Fruit fly (Drosophila melanogaster) whole organism, embryonic: ENCODE results near the gene RpS20.

ENCODE experiments used
- Atf6 ChIP-seq: fragments of 200-800 bp; sonication (Bioruptor generic); IDR thresholded peaks from 2 replicates; pipeline ENCODE4 v1.3.6; 2022; ENCODE audit warnings: missing biosample characterization, missing genetic modification characterization
- Bgb ChIP-seq: fragments of 200-800 bp; sonication (Bioruptor generic); IDR thresholded peaks from 2 replicates; pipeline ENCODE4 v1.3.6; 2022; ENCODE audit warnings: missing biosample characterization, missing genetic modification characterization; ENCODE audit not compliant: partially characterized antibody
- Bteb2 ChIP-seq: fragments of 200-800 bp; sonication (Bioruptor generic); optimal IDR thresholded peaks from 2 replicates; lab custom pipeline; 2016; ENCODE audit warnings: missing biosample characterization, missing genetic modification characterization
- CG11247 ChIP-seq: fragments of 200-800 bp; sonication (Bioruptor generic); IDR thresholded peaks from 2 replicates; pipeline ENCODE4 v1.3.6; 2022; ENCODE audit warnings: missing biosample characterization, missing genetic modification characterization
- CG11504 ChIP-seq: fragments of 200-800 bp; sonication (Bioruptor generic); optimal IDR thresholded peaks from 3 replicates; lab custom pipeline; 2019; ENCODE audit warnings: missing biosample characterization, mild to moderate bottlenecking, missing genetic modification characterization, moderate library complexity
- CG12071 ChIP-seq: fragments of 200-800 bp; sonication (Bioruptor generic); optimal IDR thresholded peaks from 3 replicates; lab custom pipeline; 2018; ENCODE audit warnings: missing biosample characterization, mild to moderate bottlenecking, missing genetic modification characterization
- CG14965 ChIP-seq: fragments of 200-800 bp; sonication (Bioruptor generic); optimal IDR thresholded peaks from 2 replicates; lab custom pipeline; 2016; ENCODE audit warnings: missing biosample characterization, missing genetic modification characterization, borderline replicate concordance
- CG15514 ChIP-seq: fragments of 200-800 bp; sonication (Bioruptor generic); optimal IDR thresholded peaks from 3 replicates; lab custom pipeline; 2017; ENCODE audit warnings: missing biosample characterization, missing genetic modification characterization, mild to moderate bottlenecking, moderate library complexity, missing genetic modification reagents
- CG16815 ChIP-seq: fragments of 200-800 bp; sonication (Bioruptor generic); optimal IDR thresholded peaks from 3 replicates; lab custom pipeline; 2017; ENCODE audit warnings: missing biosample characterization, mild to moderate bottlenecking, missing genetic modification characterization
- CG16863 ChIP-seq: fragments of 200-800 bp; sonication (Bioruptor generic); optimal IDR thresholded peaks from 3 replicates; lab custom pipeline; 2016; ENCODE audit warnings: missing biosample characterization, missing genetic modification characterization
- CG17186 ChIP-seq: fragments of 200-800 bp; sonication (Bioruptor generic); optimal IDR thresholded peaks from 3 replicates; lab custom pipeline; 2017; ENCODE audit warnings: missing biosample characterization, missing genetic modification reagents, missing genetic modification characterization
- CG2199 ChIP-seq: fragments of 200-800 bp; sonication (Bioruptor generic); IDR thresholded peaks from 3 replicates; pipeline ENCODE4 v1.3.6; 2022; ENCODE audit warnings: missing biosample characterization, missing genetic modification characterization
- CG2875 ChIP-seq: fragments of 200-800 bp; sonication (Bioruptor generic); optimal IDR thresholded peaks from 2 replicates; lab custom pipeline; 2017; ENCODE audit warnings: missing biosample characterization, mild to moderate bottlenecking, missing genetic modification characterization, missing genetic modification reagents
- CG32532 ChIP-seq: fragments of 200-800 bp; sonication (Bioruptor generic); IDR thresholded peaks from 2 replicates; pipeline ENCODE4 v1.3.6; 2022; ENCODE audit warnings: missing biosample characterization, missing genetic modification characterization
- CG6654 ChIP-seq: fragments of 200-800 bp; sonication (Bioruptor generic); optimal IDR thresholded peaks from 2 replicates; lab custom pipeline; 2017; ENCODE audit warnings: missing biosample characterization, mild to moderate bottlenecking, missing genetic modification characterization
- CG6791 ChIP-seq: fragments of 200-800 bp; sonication (Bioruptor generic); IDR thresholded peaks from 3 replicates; pipeline ENCODE4 v1.3.6; 2022; ENCODE audit warnings: missing biosample characterization, missing genetic modification characterization; ENCODE audit not compliant: partially characterized antibody
- CG7372 ChIP-seq: fragments of 200-800 bp; sonication (Bioruptor generic); IDR thresholded peaks from 2 replicates; pipeline ENCODE4 v1.3.6; 2022; ENCODE audit warnings: missing biosample characterization, missing genetic modification characterization
- CG7839 ChIP-seq: fragments of 200-800 bp; sonication (Bioruptor generic); optimal IDR thresholded peaks from 3 replicates; lab custom pipeline; 2018; ENCODE audit warnings: missing biosample characterization, mild to moderate bottlenecking, missing genetic modification characterization, moderate library complexity
- CG8478 ChIP-seq: fragments of >200 bp; optimal IDR thresholded peaks from 2 replicates; lab custom pipeline; 2018
- CG9797 ChIP-seq: fragments of 200-800 bp; sonication (Bioruptor generic); optimal IDR thresholded peaks from 3 replicates; lab custom pipeline; 2018; ENCODE audit warnings: missing biosample characterization, mild to moderate bottlenecking, missing genetic modification characterization
- CTCF ChIP-seq: fragments of 200-800 bp; sonication (Bioruptor generic); optimal IDR thresholded peaks from 2 replicates; lab custom pipeline; 2017; ENCODE audit warnings: missing biosample characterization, mild to moderate bottlenecking, missing genetic modification characterization, moderate library complexity
- D19B ChIP-seq: fragments of 200-800 bp; sonication (Bioruptor generic); optimal IDR thresholded peaks from 2 replicates; lab custom pipeline; 2017; ENCODE audit warnings: missing biosample characterization, mild to moderate bottlenecking, missing genetic modification characterization
- Ets65A ChIP-seq: fragments of 200-800 bp; sonication (Bioruptor generic); peaks from one replicate; lab custom pipeline; 2016; ENCODE audit warnings: missing biosample characterization, missing genetic modification characterization
- Gug ChIP-seq: fragments of 200-800 bp; sonication (Bioruptor generic); IDR thresholded peaks from 4 replicates; pipeline ENCODE4 v1.3.6; 2022; ENCODE audit warnings: missing biosample characterization, missing genetic modification characterization
- Jarid2 ChIP-seq: fragments of 200-800 bp; sonication (Bioruptor generic); optimal IDR thresholded peaks from 3 replicates; lab custom pipeline; 2017; ENCODE audit warnings: mild to moderate bottlenecking, missing biosample characterization, missing genetic modification reagents, missing genetic modification characterization
- Lhr ChIP-seq: fragments of 200-800 bp; sonication (Bioruptor generic); optimal IDR thresholded peaks from 3 replicates; lab custom pipeline; 2017; ENCODE audit warnings: mild to moderate bottlenecking, missing biosample characterization, missing genetic modification reagents, missing genetic modification characterization
- MBD-R2 ChIP-seq: fragments of 200-800 bp; sonication (Bioruptor generic); IDR thresholded peaks from 2 replicates; pipeline ENCODE4 v1.3.6; 2022; ENCODE audit warnings: missing biosample characterization, missing genetic modification characterization
- Med ChIP-seq: fragments of 200-800 bp; sonication (Bioruptor generic); peaks from one replicate; lab custom pipeline; 2016; ENCODE audit warnings: missing biosample characterization, missing genetic modification characterization, mild to moderate bottlenecking, inconsistent platforms, moderate library complexity
- Nf-YC ChIP-seq: fragments of 200-800 bp; optimal IDR thresholded peaks from 3 replicates; lab custom pipeline; 2019; ENCODE audit warnings: missing biosample characterization, mild to moderate bottlenecking, missing genetic modification characterization, moderate library complexity
- Sin3A ChIP-seq: fragments of >200 bp; optimal IDR thresholded peaks from 2 replicates; lab custom pipeline; 2018
- ash1 ChIP-seq: fragments of 200-800 bp; sonication (Bioruptor generic); optimal IDR thresholded peaks from 2 replicates; lab custom pipeline; 2018; ENCODE audit warnings: missing biosample characterization, mild to moderate bottlenecking, missing genetic modification characterization
- chinmo ChIP-seq: fragments of 200-800 bp; sonication (Bioruptor generic); IDR thresholded peaks from 4 replicates; pipeline ENCODE4 v1.3.6; 2022; ENCODE audit warnings: missing biosample characterization, missing genetic modification characterization; ENCODE audit not compliant: partially characterized antibody
- ci ChIP-seq: fragments of 200-800 bp; sonication (Bioruptor generic); IDR thresholded peaks from 3 replicates; pipeline ENCODE4 v1.3.6; 2022; ENCODE audit warnings: missing biosample characterization, missing genetic modification characterization
- gsb ChIP-seq: fragments of 200-800 bp; sonication (Bioruptor generic); IDR thresholded peaks from 2 replicates; pipeline ENCODE4 v1.3.6; 2022; ENCODE audit warnings: missing biosample characterization, missing genetic modification characterization
- hkb ChIP-seq, 2 experiments: fragments of 200-800 bp in 1 of 2; fragments of >200 bp in 1 of 2; sonication (Bioruptor generic) in 1 of 2; IDR thresholded peaks in 1 of 2; optimal IDR thresholded peaks in 1 of 2; 2 replicates each; pipeline versions ENCODE4 v1.3.6 to Lab custom; 2017 to 2022; ENCODE audit warnings: missing biosample characterization in 1 of 2, missing genetic modification characterization in 1 of 2
- lov ChIP-seq, 2 experiments: fragments of 200-800 bp in 1 of 2; fragments of >200 bp in 1 of 2; sonication (Bioruptor generic) in 1 of 2; IDR thresholded peaks in 1 of 2; optimal IDR thresholded peaks in 1 of 2; 2 replicates in 1 of 2; 3 replicates in 1 of 2; pipeline versions ENCODE4 v1.3.6 to Lab custom; 2017 to 2022; ENCODE audit warnings: missing biosample characterization in 1 of 2, missing genetic modification characterization in 1 of 2
- onecut ChIP-seq: fragments of 200-800 bp; sonication (Bioruptor generic); IDR thresholded peaks from 2 replicates; pipeline ENCODE4 v1.3.6; 2022; ENCODE audit warnings: missing biosample characterization, missing genetic modification characterization
- phol ChIP-seq: fragments of 200-800 bp; sonication (Bioruptor generic); optimal IDR thresholded peaks from 3 replicates; lab custom pipeline; 2018; ENCODE audit warnings: missing biosample characterization, mild to moderate bottlenecking, missing genetic modification characterization, moderate library complexity
- pros ChIP-seq: fragments of 200-800 bp; sonication (Bioruptor generic); optimal IDR thresholded peaks from 3 replicates; lab custom pipeline; 2019; ENCODE audit warnings: missing biosample characterization, mild to moderate bottlenecking, missing genetic modification characterization, moderate library complexity
- row ChIP-seq: fragments of 200-800 bp; sonication (Bioruptor generic); IDR thresholded peaks from 3 replicates; pipeline ENCODE4 v1.3.6; 2022; ENCODE audit warnings: missing biosample characterization, missing genetic modification characterization
- sqz ChIP-seq: fragments of 200-800 bp; sonication (Bioruptor generic); optimal IDR thresholded peaks from 3 replicates; lab custom pipeline; 2018; ENCODE audit warnings: missing biosample characterization, mild to moderate bottlenecking, missing genetic modification characterization
- stwl ChIP-seq: fragments of 200-800 bp; sonication (Bioruptor generic); optimal IDR thresholded peaks from 3 replicates; lab custom pipeline; 2018; ENCODE audit warnings: missing biosample characterization, mild to moderate bottlenecking, missing genetic modification characterization, moderate library complexity
- sug ChIP-seq: fragments of 200-800 bp; optimal IDR thresholded peaks from 2 replicates; lab custom pipeline; 2019; ENCODE audit warnings: missing biosample characterization, mild to moderate bottlenecking, missing genetic modification characterization, moderate library complexity
- wek ChIP-seq: fragments of 200-800 bp; sonication (Bioruptor generic); optimal IDR thresholded peaks from 3 replicates; lab custom pipeline; 2018; ENCODE audit warnings: missing biosample characterization, mild to moderate bottlenecking, missing genetic modification characterization, moderate library complexity

Gene RpS20

dm6 chr3R:20816008-20816407 is 6.0 kb upstream of the RpS20 start, which contains the start of gene Fancd2 (continued):
- TF ChIP-seq CTCF = peak; percentile 10
- TF ChIP-seq, all 482 proteins: peak for 33

- TF ChIP-seq onecut (GFP tag; lab: Robert Waterston, UW) (peak; percentile 98), MBD-R2 (GFP tag; lab: Robert Waterston, UW) (peak; percentile 53), CG6791 (GFP tag; lab: Robert Waterston, UW) (0 out of 3 replicates have a peak, but pooled peaks have one; percentile 7), CG17186 (GFP tag; lab: Kevin White, UChicago) (no peak), lov (optimal IDR thresholded peaks at IDR 0.05; lab: Kevin White, UChicago) (no peak), lov (GFP tag; IDR thresholded peaks at IDR 0.05; lab: Robert Waterston, UW) (0 out of 3 replicates have a peak, but pooled peaks have one; percentile 14), CG14965 (GFP tag; lab: Kevin White, UChicago) (no peak), Med (GFP tag; lab: Kevin White, UChicago) (peak; percentile 57), chinmo (GFP tag; lab: Robert Waterston, UW) (0 out of 4 replicates have a peak, but pooled peaks have one; percentile 56)
These were observed 3.7 kb upstream of the RpS20 start for dm6 chr3R:20818237-20818636.

DNA sequence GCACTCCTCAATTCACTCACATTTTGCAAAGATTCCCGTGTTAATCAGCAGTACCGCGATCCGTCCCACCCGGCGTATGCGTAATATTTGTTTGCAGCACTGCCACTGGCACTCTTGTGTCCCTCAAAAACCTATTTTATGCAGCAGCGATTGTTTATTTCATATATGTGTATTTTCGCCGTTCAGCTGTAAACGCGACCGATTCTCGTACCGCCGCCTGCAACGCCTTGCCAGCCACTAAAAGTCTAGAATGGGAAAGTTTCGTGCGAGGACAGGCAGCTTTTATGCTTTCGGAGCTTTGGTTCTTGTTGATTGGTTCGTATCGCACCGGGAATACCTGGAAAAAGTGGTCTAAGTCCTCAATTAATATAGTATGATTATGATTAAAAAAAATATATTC is 3.3 kb upstream of the RpS20 start, which contains the start of gene CG17270:
CG17270 (minus strand) TSS at position 241 of the 400 bp plus-strand sequence.
- TF ChIP-seq ash1 (GFP tag; lab: Kevin White, UChicago) (no peak), Nf-YC (tag; lab: Kevin White, UChicago) (peak; percentile 18), phol (tag; lab: Kevin White, UChicago) (no peak), gsb (GFP tag; lab: Robert Waterston, UW) (0 out of 2 replicates have a peak, but pooled peaks have one; percentile 32), ci (GFP tag; lab: Robert Waterston, UW) (0 out of 3 replicates have a peak, but pooled peaks have one; percentile 17), CG6654 (GFP tag; lab: Kevin White, UChicago) (no peak), CG12071 (GFP tag; lab: Kevin White, UChicago) (no peak), D19B (GFP tag; lab: Kevin White, UChicago) (peak; percentile 68), CG32532 (GFP tag; lab: Robert Waterston, UW) (no peak), CG11247 (GFP tag; lab: Robert Waterston, UW) (0 out of 2 replicates have a peak, but pooled peaks have one; percentile 8), CG7839 (tag; lab: Kevin White, UChicago) (no peak), CG7372 (GFP tag; lab: Robert Waterston, UW) (peak; percentile 75), CG2199 (0 out of 3 replicates have a peak, but pooled peaks have one; percentile 55), Gug (no peak), hkb (optimal IDR thresholded peaks at IDR 0.05; lab: Kevin White, UChicago) (no peak), hkb (GFP tag; IDR thresholded peaks at IDR 0.05; lab: Robert Waterston, UW) (0 out of 2 replicates have a peak, but pooled peaks have one; percentile 14), sug (tag; lab: Kevin White, UChicago) (peak; percentile 35), Ets65A (GFP tag; lab: Kevin White, UChicago) (peak; percentile 4), row (GFP tag; lab: Robert Waterston, UW) (peak; percentile 50; the same call in 1 of the 3 replicates), Bgb (GFP tag; lab: Robert Waterston, UW) (0 out of 2 replicates have a peak, but pooled peaks have one; percentile 10), Jarid2 (peak; percentile 57), CG15514 (peak; percentile 32), Sin3A (lab: Kevin White, UChicago) (no peak)
- TF ChIP-seq, all 482 proteins: peak for 14

- TF ChIP-seq sqz (GFP tag; lab: Kevin White, UChicago) = no peak
- TF ChIP-seq Bteb2 (GFP tag; lab: Kevin White, UChicago) = no peak
- TF ChIP-seq pros (GFP tag; lab: Kevin White, UChicago) = no peak
- TF ChIP-seq Atf6 (GFP tag; lab: Robert Waterston, UW) = no peak
- TF ChIP-seq CG9797 (GFP tag; lab: Kevin White, UChicago) = peak; percentile 76
- no peak for TF ChIP-seq CG2875 (GFP tag; lab: Kevin White, UChicago)
- TF ChIP-seq Lhr (GFP tag; lab: Kevin White, UChicago) = no peak
- no peak for TF ChIP-seq CG16863 (GFP tag; lab: Kevin White, UChicago)
- no peak for TF ChIP-seq wek
- peak; percentile 88 for TF ChIP-seq stwl
- TF ChIP-seq CG16815 = no peak
- TF ChIP-seq row (GFP tag; lab: Robert Waterston, UW) = peak; percentile 48; the same call in 1 of the 3 replicates
- TF ChIP-seq Jarid2 = no peak
- TF ChIP-seq CG8478 (lab: Kevin White, UChicago) = no peak
- no peak for TF ChIP-seq CG11504 (tag; lab: Kevin White, UChicago)
These were observed 1.9 kb downstream of the RpS20 start, which contains the start of gene CG17272 for dm6 chr3R:20823704-20824454. Gene CG17272 (minus strand): TSS chr3R:20824239.
